Fruit fly (Drosophila melanogaster) whole organism, embryonic: ENCODE measurements around the gene Plzf.

Experiments used
- Ada2b ChIP-seq: fragments of 200-800 bp; sonication (Bioruptor generic); IDR thresholded peaks from 2 replicates; pipeline ENCODE4 v1.3.6; 2022; ENCODE audit warnings: missing biosample characterization, missing genetic modification characterization
- Antp ChIP-seq: fragments of 200-800 bp; sonication (Bioruptor generic); optimal IDR thresholded peaks from 3 replicates; lab custom pipeline; 2016; ENCODE audit warnings: missing biosample characterization, missing genetic modification characterization
- Blimp-1 ChIP-seq: fragments of 200-800 bp; sonication (Bioruptor generic); optimal IDR thresholded peaks from 3 replicates; lab custom pipeline; 2018; ENCODE audit warnings: missing biosample characterization, missing genetic modification characterization, mild to moderate bottlenecking, moderate library complexity, missing genetic modification reagents
- CG10321 ChIP-seq: fragments of 200-800 bp; sonication (Bioruptor generic); IDR thresholded peaks from 2 replicates; pipeline ENCODE4 v1.3.6; 2022; ENCODE audit warnings: missing biosample characterization, missing genetic modification characterization
- CG10979 ChIP-seq: fragments of 200-800 bp; sonication (Bioruptor generic); optimal IDR thresholded peaks from 2 replicates; lab custom pipeline; 2018; ENCODE audit warnings: missing biosample characterization, mild to moderate bottlenecking, missing genetic modification characterization, moderate library complexity
- CG12659 ChIP-seq: fragments of 200-800 bp; sonication (Bioruptor generic); optimal IDR thresholded peaks from 3 replicates; lab custom pipeline; 2017; ENCODE audit warnings: mild to moderate bottlenecking, missing biosample characterization, missing genetic modification reagents, missing genetic modification characterization
- CG12744 ChIP-seq: fragments of 200-800 bp; sonication (Bioruptor generic); optimal IDR thresholded peaks from 2 replicates; lab custom pipeline; 2016; ENCODE audit warnings: missing biosample characterization, missing genetic modification characterization
- CG14441 ChIP-seq: fragments of 200-800 bp; sonication (Bioruptor generic); IDR thresholded peaks from 2 replicates; pipeline ENCODE4 v1.3.6; 2022; ENCODE audit warnings: missing biosample characterization, missing genetic modification characterization
- CG15601 ChIP-seq: fragments of 200-800 bp; sonication (Bioruptor generic); optimal IDR thresholded peaks from 3 replicates; lab custom pipeline; 2019; ENCODE audit warnings: missing biosample characterization, mild to moderate bottlenecking, missing genetic modification characterization, moderate library complexity
- CG18262 ChIP-seq: fragments of 200-800 bp; optimal IDR thresholded peaks from 3 replicates; lab custom pipeline; 2019; ENCODE audit warnings: missing biosample characterization, mild to moderate bottlenecking, missing genetic modification characterization, moderate library complexity
- CG2129 ChIP-seq: fragments of 200-800 bp; sonication (Bioruptor generic); IDR thresholded peaks from 2 replicates; pipeline ENCODE4 v1.3.6; 2022; ENCODE audit warnings: missing biosample characterization, missing genetic modification characterization; ENCODE audit not compliant: partially characterized antibody
- CG31388 ChIP-seq: fragments of 200-800 bp; sonication (Bioruptor generic); optimal IDR thresholded peaks from 2 replicates; lab custom pipeline; 2016; ENCODE audit warnings: missing biosample characterization, missing genetic modification characterization
- CG32767 ChIP-seq: fragments of 200-800 bp; sonication (Bioruptor generic); IDR thresholded peaks from 2 replicates; pipeline ENCODE4 v1.3.6; 2022; ENCODE audit warnings: missing biosample characterization, missing genetic modification characterization
- CG33557 ChIP-seq: fragments of 200-800 bp; sonication (Bioruptor generic); optimal IDR thresholded peaks from 2 replicates; lab custom pipeline; 2019; ENCODE audit warnings: missing biosample characterization, mild to moderate bottlenecking, missing genetic modification characterization, moderate library complexity
- CG34224 ChIP-seq: fragments of 200-800 bp; sonication (Bioruptor generic); IDR thresholded peaks from 3 replicates; pipeline ENCODE4 v1.3.6; 2022; ENCODE audit warnings: missing biosample characterization, missing genetic modification characterization; ENCODE audit not compliant: partially characterized antibody
- CG4328 ChIP-seq: fragments of 200-800 bp; sonication (Bioruptor generic); optimal IDR thresholded peaks from 3 replicates; lab custom pipeline; 2017; ENCODE audit warnings: missing biosample characterization, missing genetic modification reagents, missing genetic modification characterization
- CG4617 ChIP-seq: fragments of 200-800 bp; sonication (Bioruptor generic); optimal IDR thresholded peaks from 3 replicates; lab custom pipeline; 2016; ENCODE audit warnings: missing biosample characterization, missing genetic modification characterization, borderline replicate concordance
- CG4730 ChIP-seq: fragments of 200-800 bp; sonication (Bioruptor generic); IDR thresholded peaks from 2 replicates; pipeline ENCODE4 v1.3.6; 2022; ENCODE audit warnings: missing biosample characterization, missing genetic modification characterization
- CG4854 ChIP-seq: fragments of 200-800 bp; sonication (Bioruptor generic); optimal IDR thresholded peaks from 2 replicates; lab custom pipeline; 2016; ENCODE audit warnings: missing biosample characterization, missing genetic modification characterization, inconsistent platforms
- CG8388 ChIP-seq: fragments of 200-800 bp; sonication (Bioruptor generic); optimal IDR thresholded peaks from 2 replicates; lab custom pipeline; 2019; ENCODE audit warnings: missing biosample characterization, mild to moderate bottlenecking, missing genetic modification characterization, moderate library complexity
- CG8944 ChIP-seq: fragments of 200-800 bp; sonication (Bioruptor generic); optimal IDR thresholded peaks from 3 replicates; lab custom pipeline; 2016; ENCODE audit warnings: missing biosample characterization, missing genetic modification characterization
- CHES-1-like ChIP-seq: fragments of 200-800 bp; sonication (Bioruptor generic); optimal IDR thresholded peaks from 2 replicates; lab custom pipeline; 2016; ENCODE audit warnings: missing biosample characterization, missing genetic modification characterization
- CTCF ChIP-seq: fragments of 200-800 bp; sonication (Bioruptor generic); optimal IDR thresholded peaks from 2 replicates; lab custom pipeline; 2017; ENCODE audit warnings: missing biosample characterization, mild to moderate bottlenecking, missing genetic modification characterization, moderate library complexity
- CrebB ChIP-seq: fragments of 200-800 bp; sonication (Bioruptor generic); optimal IDR thresholded peaks from 3 replicates; lab custom pipeline; 2018; ENCODE audit warnings: missing biosample characterization, mild to moderate bottlenecking, missing genetic modification characterization
- Dll ChIP-seq: fragments of 200-800 bp; sonication (Bioruptor generic); IDR thresholded peaks from 4 replicates; pipeline ENCODE4 v1.3.6; 2022; ENCODE audit warnings: missing biosample characterization, missing genetic modification characterization; ENCODE audit not compliant: partially characterized antibody
- H15 ChIP-seq: fragments of 200-800 bp; sonication (Bioruptor generic); IDR thresholded peaks from 3 replicates; pipeline ENCODE4 v1.3.6; 2022; ENCODE audit warnings: missing biosample characterization, missing genetic modification characterization
- H2.0 ChIP-seq: fragments of 200-800 bp; sonication (Bioruptor generic); IDR thresholded peaks from 2 replicates; pipeline ENCODE4 v1.3.6; 2022; ENCODE audit warnings: missing biosample characterization, missing genetic modification characterization
- HLH54F ChIP-seq: fragments of 200-800 bp; sonication (Bioruptor generic); optimal IDR thresholded peaks from 3 replicates; lab custom pipeline; 2016; ENCODE audit warnings: missing biosample characterization, missing genetic modification characterization
- Lhr ChIP-seq: fragments of 200-800 bp; sonication (Bioruptor generic); optimal IDR thresholded peaks from 3 replicates; lab custom pipeline; 2017; ENCODE audit warnings: mild to moderate bottlenecking, missing biosample characterization, missing genetic modification reagents, missing genetic modification characterization
- MESR4 ChIP-seq: fragments of 200-800 bp; sonication (Bioruptor generic); optimal IDR thresholded peaks from 2 replicates; lab custom pipeline; 2018; ENCODE audit warnings: missing biosample characterization, mild to moderate bottlenecking, missing genetic modification characterization, moderate library complexity
- Sin3A ChIP-seq: fragments of >200 bp; optimal IDR thresholded peaks from 2 replicates; lab custom pipeline; 2018
- YL-1 ChIP-seq: fragments of 200-800 bp; sonication (Bioruptor generic); optimal IDR thresholded peaks from 3 replicates; lab custom pipeline; 2017; ENCODE audit warnings: missing biosample characterization, mild to moderate bottlenecking, missing genetic modification characterization
- abd-A ChIP-seq: fragments of 200-800 bp; sonication (Bioruptor generic); optimal IDR thresholded peaks from 3 replicates; lab custom pipeline; 2019; ENCODE audit warnings: missing biosample characterization, mild to moderate bottlenecking, missing genetic modification characterization, moderate library complexity
- az2 ChIP-seq: fragments of 200-800 bp; sonication (Bioruptor generic); optimal IDR thresholded peaks from 3 replicates; lab custom pipeline; 2016; ENCODE audit warnings: missing biosample characterization, missing genetic modification characterization
- cato ChIP-seq: fragments of 200-800 bp; sonication (Bioruptor generic); optimal IDR thresholded peaks from 2 replicates; lab custom pipeline; 2016; ENCODE audit warnings: missing biosample characterization, missing genetic modification characterization, borderline replicate concordance
- crp ChIP-seq, 2 experiments: fragments of 200-800 bp; sonication (Bioruptor generic); optimal IDR thresholded peaks; 2 replicates in 1 of 2; 3 replicates in 1 of 2; lab custom pipeline; 2017; ENCODE audit warnings: missing biosample characterization in 2 of 2, missing genetic modification characterization in 2 of 2, mild to moderate bottlenecking in 1 of 2, moderate library complexity in 1 of 2
- dmrt11E ChIP-seq: fragments of 200-800 bp; sonication (Bioruptor generic); optimal IDR thresholded peaks from 3 replicates; lab custom pipeline; 2018; ENCODE audit warnings: missing biosample characterization, mild to moderate bottlenecking, missing genetic modification characterization, moderate library complexity
- grn ChIP-seq: fragments of 200-800 bp; sonication (Bioruptor generic); optimal IDR thresholded peaks from 3 replicates; lab custom pipeline; 2017; ENCODE audit warnings: missing biosample characterization, missing genetic modification characterization
- gt ChIP-seq: fragments of 200-800 bp; sonication (Bioruptor generic); IDR thresholded peaks from 2 replicates; pipeline ENCODE4 v1.3.6; 2022; ENCODE audit warnings: missing biosample characterization, missing genetic modification characterization
- hth ChIP-seq: fragments of >200 bp; optimal IDR thresholded peaks from 2 replicates; lab custom pipeline; 2017; ENCODE audit warnings: inconsistent platforms
- ind ChIP-seq: fragments of 200-800 bp; sonication (Bioruptor generic); optimal IDR thresholded peaks from 3 replicates; lab custom pipeline; 2016; ENCODE audit warnings: missing biosample characterization, missing genetic modification characterization
- mirr ChIP-seq: fragments of 200-800 bp; sonication (Bioruptor generic); optimal IDR thresholded peaks from 3 replicates; lab custom pipeline; 2018; ENCODE audit warnings: missing biosample characterization, mild to moderate bottlenecking, missing genetic modification characterization
- otp ChIP-seq: fragments of 200-800 bp; sonication (Bioruptor generic); IDR thresholded peaks from 3 replicates; pipeline ENCODE4, ENCODE4 v1.3.6; 2022; ENCODE audit warnings: missing biosample characterization, missing genetic modification characterization
- pita ChIP-seq: fragments of 200-800 bp; sonication (Bioruptor generic); optimal IDR thresholded peaks from 2 replicates; lab custom pipeline; 2017; ENCODE audit warnings: missing biosample characterization, mild to moderate bottlenecking, missing genetic modification characterization
- psq ChIP-seq: fragments of 200-800 bp; sonication (Bioruptor generic); optimal IDR thresholded peaks from 2 replicates; lab custom pipeline; 2017; ENCODE audit warnings: missing biosample characterization, missing genetic modification characterization
- pum ChIP-seq: fragments of 200-800 bp; sonication (Bioruptor generic); optimal IDR thresholded peaks from 2 replicates; lab custom pipeline; 2016; ENCODE audit warnings: missing biosample characterization, missing genetic modification characterization
- run ChIP-seq: fragments of 200-800 bp; sonication (Bioruptor generic); optimal IDR thresholded peaks from 3 replicates; lab custom pipeline; 2018; ENCODE audit warnings: missing biosample characterization, mild to moderate bottlenecking, missing genetic modification characterization
- salm ChIP-seq: fragments of 200-800 bp; sonication (Bioruptor generic); optimal IDR thresholded peaks from 2 replicates; lab custom pipeline; 2018; ENCODE audit warnings: missing biosample characterization, mild to moderate bottlenecking, missing genetic modification characterization
- sens ChIP-seq: fragments of 200-800 bp; sonication (Bioruptor generic); peaks from one replicate; lab custom pipeline; 2016; ENCODE audit warnings: missing biosample characterization, missing genetic modification characterization
- slbo ChIP-seq: fragments of 200-800 bp; sonication (Bioruptor generic); IDR thresholded peaks from 2 replicates; pipeline ENCODE4 v1.3.6; 2022; ENCODE audit warnings: missing biosample characterization, missing genetic modification characterization
- sr ChIP-seq: fragments of 200-800 bp; sonication (Bioruptor generic); IDR thresholded peaks from 3 replicates; pipeline ENCODE4 v1.3.6; 2022; ENCODE audit warnings: missing biosample characterization, missing genetic modification characterization
- unpg ChIP-seq: fragments of 200-800 bp; sonication (Bioruptor generic); optimal IDR thresholded peaks from 3 replicates; lab custom pipeline; 2018; ENCODE audit warnings: missing biosample characterization, mild to moderate bottlenecking, missing genetic modification characterization, moderate library complexity
- wek ChIP-seq: fragments of 200-800 bp; sonication (Bioruptor generic); optimal IDR thresholded peaks from 3 replicates; lab custom pipeline; 2018; ENCODE audit warnings: missing biosample characterization, mild to moderate bottlenecking, missing genetic modification characterization, moderate library complexity

Gene Plzf

DNA sequence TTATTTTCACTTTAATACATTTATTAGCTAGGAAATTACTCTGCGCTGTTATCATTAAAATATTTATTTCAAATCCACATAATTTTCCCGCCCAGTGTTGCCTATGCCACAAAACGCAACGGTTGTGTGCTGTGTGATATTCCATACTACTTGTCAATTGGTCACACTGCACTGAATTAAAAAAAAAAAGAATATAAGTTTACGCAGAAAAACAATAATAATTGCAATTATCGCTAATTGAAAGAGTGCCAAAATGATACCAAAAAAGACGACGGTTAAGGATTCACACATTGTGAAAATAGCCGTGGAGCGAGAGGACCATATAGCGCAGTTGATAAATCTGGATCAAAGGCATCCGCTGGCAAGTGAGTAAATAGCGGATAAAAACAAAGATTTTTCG lies 49.0 kb upstream of the Plzf start, which contains the start of gene Ced-12 (continued):
- TF ChIP-seq MESR4 (GFP tag; lab: Kevin White, UChicago) (peak; percentile 58), Antp (GFP tag; lab: Kevin White, UChicago) (no peak), HLH54F (GFP tag; lab: Kevin White, UChicago) (no peak), Lhr (GFP tag; lab: Kevin White, UChicago) (no peak), CG4617 (peak; percentile 87), sens (GFP tag; lab: Kevin White, UChicago) (peak; percentile 37), hth (lab: Kevin White, UChicago) (no peak), wek (GFP tag; lab: Kevin White, UChicago) (no peak), CHES-1-like (GFP tag; lab: Kevin White, UChicago) (no peak), Sin3A (peak; percentile 6), pita (GFP tag; lab: Kevin White, UChicago) (no peak), CG15601 (tag; lab: Kevin White, UChicago) (no peak), CG12659 (GFP tag; lab: Kevin White, UChicago) (peak; percentile 5), gt (no peak), CG12744 (GFP tag; lab: Kevin White, UChicago) (no peak), slbo (GFP tag; lab: Robert Waterston, UW) (no peak), crp (GFP tag; optimal IDR thresholded peaks at IDR 0.05; lab: Kevin White, UChicago) (peak in 1 of 2 experiments; percentile 4), H2.0 (GFP tag; lab: Robert Waterston, UW) (no peak), CG4328 (GFP tag; lab: Kevin White, UChicago) (no peak), salm (no peak), cato (no peak), CG33557 (GFP tag; lab: Kevin White, UChicago) (no peak), CG4854 (GFP tag; lab: Kevin White, UChicago) (no peak), CG31388 (no peak), pum (GFP tag; lab: Kevin White, UChicago) (no peak), mirr (GFP tag; lab: Kevin White, UChicago) (no peak), run (tag; lab: Kevin White, UChicago) (no peak), CG18262 (peak; percentile 60), YL-1 (peak; percentile 23), CG8388 (GFP tag; lab: Kevin White, UChicago) (no peak), CG4730 (GFP tag; lab: Robert Waterston, UW) (no peak), CG2129 (GFP tag; lab: Robert Waterston, UW) (no peak), otp (GFP tag; lab: Robert Waterston, UW) (no peak), ind (no peak), Dll (GFP tag; lab: Robert Waterston, UW) (0 out of 4 replicates have a peak, but pooled peaks have one; percentile 14), CG8944 (GFP tag; lab: Kevin White, UChicago) (no peak), CTCF (GFP tag; lab: Kevin White, UChicago) (no peak), abd-A (no peak), CG10979 (tag; lab: Kevin White, UChicago) (no peak), CG14441 (GFP tag; lab: Robert Waterston, UW) (no peak), az2 (GFP tag; lab: Kevin White, UChicago) (no peak), CrebB (tag; lab: Kevin White, UChicago) (no peak), dmrt11E (no peak), CG32767 (GFP tag; lab: Robert Waterston, UW) (no peak), sr (no peak), CG34224 (GFP tag; lab: Robert Waterston, UW) (no peak), psq (GFP tag; lab: Kevin White, UChicago) (no peak), CG10321 (no peak), Ada2b (no peak), unpg (no peak), grn (GFP tag; lab: Kevin White, UChicago) (no peak), H15 (GFP tag; lab: Robert Waterston, UW) (no peak), Blimp-1 (GFP tag; lab: Kevin White, UChicago) (no peak)
